Worm (Caenorhabditis elegans) whole organism, L4 larva: Measurements from ENCODE around the gene F23F12.13.

Source experiments
- F26F4.8 ChIP-seq: fragments of 200-800 bp; sonication (Bioruptor generic); conservative IDR thresholded peaks from 2 replicates; pipeline ENCODE4 v1.3.6; 2022; ENCODE audit warnings: missing genetic modification characterization, missing compliant biosample characterization
- T26A8.4 ChIP-seq: fragments of 200-800 bp; sonication (Bioruptor generic); IDR thresholded peaks from 2 replicates; pipeline ENCODE4 v1.3.6; 2022; ENCODE audit warnings: missing genetic modification characterization, missing compliant biosample characterization
- Y48G9A.11 ChIP-seq: fragments of 200-800 bp; sonication (Bioruptor generic); IDR thresholded peaks from 2 replicates; pipeline ENCODE4 v1.3.6; 2022; ENCODE audit warnings: missing genetic modification reagents, missing genetic modification characterization, missing compliant biosample characterization
- Y75B8A.6 ChIP-seq: fragments of 200-800 bp; sonication (Bioruptor generic); IDR thresholded peaks from 2 replicates; pipeline ENCODE4 v1.3.6; 2022; ENCODE audit warnings: missing genetic modification reagents, missing genetic modification characterization, missing compliant biosample characterization
- aha-1 ChIP-seq: fragments of 150-350 bp; peaks from one replicate; lab custom pipeline; 2014; ENCODE audit warnings: missing biosample characterization, missing genetic modification characterization
- ama-1 ChIP-seq: fragments of 150-350 bp; optimal IDR thresholded peaks from 2 replicates; lab custom pipeline; 2014; ENCODE audit warnings: inconsistent platforms, mixed read lengths
- ceh-44 ChIP-seq: fragments of 200-800 bp; sonication (Bioruptor generic); IDR thresholded peaks from 2 replicates; pipeline ENCODE4 v1.3.6; 2022; ENCODE audit warnings: missing genetic modification reagents, missing genetic modification characterization, missing compliant biosample characterization
- ceh-82 ChIP-seq: sonication (generic microtip); optimal IDR thresholded peaks from 2 replicates; lab custom pipeline; 2017; ENCODE audit warnings: missing biosample characterization, missing genetic modification characterization
- daf-12 ChIP-seq: fragments of 150-350 bp; optimal IDR thresholded peaks from 2 replicates; lab custom pipeline; 2014; ENCODE audit warnings: missing biosample characterization, missing genetic modification reagents, missing genetic modification characterization
- daf-16 ChIP-seq, 3 experiments: sonication (generic microtip); optimal IDR thresholded peaks; 2 replicates each; lab custom pipeline; 2016 to 2017; ENCODE audit warnings: missing genetic modification characterization in 3 of 3, missing genetic modification reagents in 3 of 3, mild to moderate bottlenecking in 2 of 3, missing compliant biosample characterization in 2 of 3, missing biosample characterization in 1 of 3, moderate library complexity in 1 of 3
- daf-8 ChIP-seq: fragments of 200-800 bp; sonication (Bioruptor generic); IDR thresholded peaks from 2 replicates; pipeline ENCODE4 v1.3.6; 2022; ENCODE audit warnings: missing genetic modification characterization, missing compliant biosample characterization
- dmd-8 ChIP-seq: fragments of 200-800 bp; sonication (Bioruptor generic); IDR thresholded peaks from 2 replicates; pipeline ENCODE4 v1.3.6; 2022; ENCODE audit warnings: missing genetic modification characterization, missing compliant biosample characterization
- dpl-1 ChIP-seq: fragments of 150-350 bp; optimal IDR thresholded peaks from 2 replicates; lab custom pipeline; 2014; ENCODE audit warnings: missing biosample characterization, missing genetic modification reagents, missing genetic modification characterization
- duxl-1 ChIP-seq: sonication (generic microtip); optimal IDR thresholded peaks from 2 replicates; lab custom pipeline; 2016; ENCODE audit warnings: mild to moderate bottlenecking, missing genetic modification characterization, moderate library complexity, missing compliant biosample characterization; ENCODE audit not compliant: poor library complexity
- egl-27 ChIP-seq: sonication (generic microtip); optimal IDR thresholded peaks from 3 replicates; lab custom pipeline; 2017; ENCODE audit warnings: missing biosample characterization, missing genetic modification reagents, missing genetic modification characterization
- hlh-30 ChIP-seq: sonication (generic microtip); optimal IDR thresholded peaks from 2 replicates; lab custom pipeline; 2017; ENCODE audit warnings: antibody characterized with exemption, mild to moderate bottlenecking, missing genetic modification characterization, missing compliant biosample characterization; ENCODE audit not compliant: insufficient read depth
- jun-1 ChIP-seq: fragments of 150-350 bp; optimal IDR thresholded peaks from 2 replicates; lab custom pipeline; 2014; ENCODE audit warnings: missing biosample characterization, missing genetic modification reagents, missing genetic modification characterization
- lin-29 ChIP-seq: fragments of 200-800 bp; sonication (Bioruptor generic); IDR thresholded peaks from 2 replicates; pipeline ENCODE4 v1.3.6; 2022; ENCODE audit warnings: missing genetic modification reagents, missing genetic modification characterization, missing compliant biosample characterization
- madf-5 ChIP-seq, 2 experiments: fragments of 200-800 bp; sonication (Bioruptor generic); IDR thresholded peaks; 2 replicates each; pipeline ENCODE4 v1.3.6; 2022; ENCODE audit warnings: missing compliant biosample characterization in 2 of 2, missing genetic modification characterization in 2 of 2
- mdt-29 ChIP-seq: fragments of 200-800 bp; sonication (Bioruptor generic); IDR thresholded peaks from 2 replicates; pipeline ENCODE4 v1.3.6; 2022; ENCODE audit warnings: missing genetic modification reagents, missing genetic modification characterization, missing compliant biosample characterization
- mxl-2 ChIP-seq: fragments of 200-800 bp; sonication (Bioruptor generic); conservative IDR thresholded peaks from 2 replicates; pipeline ENCODE4 v1.3.6; 2022; ENCODE audit warnings: missing genetic modification reagents, missing genetic modification characterization, missing compliant biosample characterization
- nhr-102 ChIP-seq: sonication (generic microtip); optimal IDR thresholded peaks from 2 replicates; lab custom pipeline; 2016; ENCODE audit warnings: mild to moderate bottlenecking, missing genetic modification characterization, moderate library complexity, missing compliant biosample characterization
- nhr-25 ChIP-seq: sonication (generic microtip); optimal IDR thresholded peaks from 2 replicates; lab custom pipeline; 2017; ENCODE audit warnings: missing genetic modification characterization, mild to moderate bottlenecking, missing compliant biosample characterization, antibody characterized with exemption, moderate library complexity, borderline replicate concordance; ENCODE audit not compliant: insufficient read depth
- nhr-28 ChIP-seq: fragments of 150-350 bp; optimal IDR thresholded peaks from 2 replicates; lab custom pipeline; 2014; ENCODE audit warnings: missing biosample characterization, missing genetic modification characterization
- nhr-42 ChIP-seq: fragments of 200-800 bp; sonication (Bioruptor generic); IDR thresholded peaks from 2 replicates; pipeline ENCODE4 v1.3.6; 2022; ENCODE audit warnings: missing genetic modification characterization, missing compliant biosample characterization
- nhr-76 ChIP-seq: fragments of 150-350 bp; optimal IDR thresholded peaks from 2 replicates; lab custom pipeline; 2014; ENCODE audit warnings: missing biosample characterization, missing genetic modification characterization
- nhr-77 ChIP-seq: fragments of 150-350 bp; optimal IDR thresholded peaks from 2 replicates; lab custom pipeline; 2014; ENCODE audit warnings: missing biosample characterization, missing genetic modification characterization
- pha-4 ChIP-seq, 2 experiments: fragments of 150-350 bp in 1 of 2; fragments of 200-800 bp in 1 of 2; sonication (Bioruptor generic) in 1 of 2; IDR thresholded peaks in 1 of 2; optimal IDR thresholded peaks in 1 of 2; 2 replicates each; pipeline versions ENCODE4 v1.3.6 to Lab custom; 2014 to 2022; ENCODE audit warnings: missing genetic modification characterization in 2 of 2, missing genetic modification reagents in 2 of 2, missing biosample characterization in 1 of 2, missing compliant biosample characterization in 1 of 2
- rbr-2 ChIP-seq: sonication (generic microtip); optimal IDR thresholded peaks from 2 replicates; lab custom pipeline; 2016; ENCODE audit warnings: missing genotype, missing genetic modification characterization, missing compliant biosample characterization
- set-16 ChIP-seq: fragments of 200-800 bp; sonication (Bioruptor generic); IDR thresholded peaks from 2 replicates; pipeline ENCODE4 v1.3.6; 2022; ENCODE audit warnings: missing genetic modification reagents, missing genetic modification characterization, missing compliant biosample characterization
- spr-1 ChIP-seq: sonication (generic microtip); optimal IDR thresholded peaks from 2 replicates; lab custom pipeline; 2016; ENCODE audit warnings: mild to moderate bottlenecking, missing genetic modification characterization, missing compliant biosample characterization
- tra-1 ChIP-seq: fragments of 200-800 bp; sonication (Bioruptor generic); IDR thresholded peaks from 2 replicates; pipeline ENCODE4 v1.3.6; 2022; ENCODE audit warnings: missing genetic modification reagents, missing genetic modification characterization, missing compliant biosample characterization
- zfp-2 ChIP-seq: sonication (generic microtip); optimal IDR thresholded peaks from 2 replicates; lab custom pipeline; 2016; ENCODE audit warnings: mild to moderate bottlenecking, missing genetic modification characterization, missing compliant biosample characterization
- ztf-11 ChIP-seq: fragments of 150-350 bp; optimal IDR thresholded peaks from 2 replicates; lab custom pipeline; 2014; ENCODE audit warnings: missing biosample characterization, missing genetic modification characterization

F23F12.13 gene

ce11 chrIII:6478256-6479004 is 17.0 kb upstream of the F23F12.13 start, which contains the start of gene zip-8:
zip-8 (plus strand) TSS chrIII:6478955.
- TF ChIP-seq aha-1, result peak; percentile 71
- no peak for TF ChIP-seq ama-1 (lab: Kevin White, UChicago)
- TF ChIP-seq set-16, result peak; percentile 66
- no peak for TF ChIP-seq dpl-1

ce11 chrIII:6479439-6479838 is 16.0 kb upstream of the F23F12.13 start:
- TF ChIP-seq nhr-76 (no peak), aha-1 (peak; percentile 93)

ce11 chrIII:6482918-6483317 is 12.6 kb upstream of the F23F12.13 start, which contains the start of gene chtb-2:
chtb-2 (plus strand) TSS chrIII:6483218.
- TF ChIP-seq tra-1 (GFP tag; lab: Robert Waterston, UW), result no peak
- TF ChIP-seq spr-1 (tag; lab: Kevin White, UChicago), result no peak
- TF ChIP-seq mdt-29 (GFP tag; lab: Robert Waterston, UW), result no peak
- no peak for TF ChIP-seq dmd-8 (GFP tag; lab: Robert Waterston, UW)
- no peak for TF ChIP-seq nhr-76
- no peak for TF ChIP-seq duxl-1
- no peak for TF ChIP-seq madf-5 (GFP tag; IDR thresholded peaks at IDR 0.05; lab: Robert Waterston, UW)
- no peak for TF ChIP-seq nhr-102 (tag; lab: Kevin White, UChicago)
- TF ChIP-seq ztf-11 (tag; lab: Kevin White, UChicago), result no peak
- TF ChIP-seq nhr-28 (tag; lab: Kevin White, UChicago), result no peak
- TF ChIP-seq nhr-42 (GFP tag; lab: Robert Waterston, UW), result no peak
- no peak for TF ChIP-seq ceh-82
- no peak for TF ChIP-seq nhr-25 (tag; lab: Kevin White, UChicago)
- TF ChIP-seq nhr-77 (tag; lab: Kevin White, UChicago), result no peak
- no peak for TF ChIP-seq mxl-2 (GFP tag; lab: Robert Waterston, UW)
- no peak for TF ChIP-seq T26A8.4 (GFP tag; lab: Robert Waterston, UW)
- no peak for TF ChIP-seq daf-12
- no peak for TF ChIP-seq daf-16 (GFP tag; optimal IDR thresholded peaks at IDR 0.05; lab: Kevin White, UChicago)
- no peak for TF ChIP-seq daf-16 (tag; optimal IDR thresholded peaks at IDR 0.05; lab: Kevin White, UChicago)

- TF ChIP-seq rbr-2 (peak; percentile 24), nhr-76 (no peak), dpl-1 (peak; percentile 63)
These were observed 6.6 kb upstream of the F23F12.13 start for ce11 chrIII:6488916-6489315.

ce11 chrIII:6489493-6489892 is 6.0 kb upstream of the F23F12.13 start, which contains the start of gene rpt-3:
rpt-3 (plus strand) TSS chrIII:6489793.
- no peak for TF ChIP-seq lin-29
- no peak for TF ChIP-seq daf-8 (GFP tag; lab: Robert Waterston, UW)
- no peak for TF ChIP-seq hlh-30
- peak; percentile 29; the same call in 1 of the 2 replicates for TF ChIP-seq pha-4 (GFP tag; IDR thresholded peaks at IDR 0.05; lab: Robert Waterston, UW)
- no peak for TF ChIP-seq pha-4 (tag; optimal IDR thresholded peaks at IDR 0.05; lab: Kevin White, UChicago)
- no peak for TF ChIP-seq ceh-44 (GFP tag; lab: Robert Waterston, UW)
- no peak for TF ChIP-seq jun-1
- TF ChIP-seq Y48G9A.11 (GFP tag; lab: Robert Waterston, UW), result 0 out of 2 replicates have a peak, but pooled peaks have one; percentile 11
- TF ChIP-seq F26F4.8 (GFP tag; lab: Robert Waterston, UW), result no peak
- TF ChIP-seq egl-27 (tag; lab: Kevin White, UChicago), result no peak
- TF ChIP-seq zfp-2 (tag; lab: Kevin White, UChicago), result no peak
- no peak for TF ChIP-seq Y75B8A.6 (GFP tag; lab: Robert Waterston, UW)
